Worm (Caenorhabditis elegans) whole organism, L2 larva: Measurements from ENCODE around the gene C08H9.15.

Experiments
- F13H6.1 ChIP-seq: sonication (generic microtip); optimal IDR thresholded peaks from 2 replicates; lab custom pipeline; 2016; ENCODE audit warnings: missing genetic modification characterization, missing compliant biosample characterization
- alr-1 ChIP-seq: fragments of 150-350 bp; optimal IDR thresholded peaks from 2 replicates; lab custom pipeline; 2014; ENCODE audit warnings: missing biosample characterization, missing genetic modification characterization
- fos-1 ChIP-seq: fragments of 150-350 bp; optimal IDR thresholded peaks from 2 replicates; lab custom pipeline; 2014; ENCODE audit warnings: missing biosample characterization, missing genetic modification characterization
- lsy-2 ChIP-seq, 2 experiments: fragments of 150-350 bp in 1 of 2; sonication (generic microtip) in 1 of 2; optimal IDR thresholded peaks; 2 replicates each; lab custom pipeline; 2014 to 2017; ENCODE audit warnings: missing biosample characterization in 2 of 2, missing genetic modification characterization in 2 of 2
- nhr-6 ChIP-seq: fragments of 150-350 bp; optimal IDR thresholded peaks from 2 replicates; lab custom pipeline; 2014; ENCODE audit warnings: missing biosample characterization, missing genetic modification characterization

DNA sequence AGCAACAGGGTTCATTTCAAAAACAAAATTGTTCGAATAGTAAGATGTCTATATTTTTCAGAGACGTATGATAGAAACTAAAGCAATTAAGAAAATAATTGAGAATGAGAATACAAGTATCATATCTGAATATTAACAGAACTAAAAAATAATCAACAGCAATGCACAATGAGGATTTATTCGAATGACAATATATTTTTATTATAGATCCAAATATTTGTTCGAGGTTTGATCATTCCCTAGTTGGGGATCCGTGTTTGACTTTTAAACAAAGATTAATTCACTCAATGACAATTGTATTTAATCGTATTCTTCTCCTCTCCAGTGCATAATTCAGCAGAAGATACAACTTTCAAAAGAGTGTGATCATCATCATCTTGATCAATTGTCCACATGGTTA is 18.8 kb upstream of the C08H9.15 start, which contains the start of gene C08H9.18:
- no peak for TF ChIP-seq fos-1 (tag; lab: Kevin White, UChicago)
- no peak for TF ChIP-seq nhr-6 (tag; lab: Kevin White, UChicago)
- TF ChIP-seq lsy-2 (tag; optimal IDR thresholded peaks at IDR 0.05; lab: Kevin White, UChicago) = no peak
- no peak for TF ChIP-seq alr-1
- no peak for TF ChIP-seq F13H6.1 (tag; lab: Kevin White, UChicago)
